Worm (Caenorhabditis elegans) whole organism, L4 larva: ENCODE data around the gene add-1.

Experiments used
- F37D6.2 ChIP-seq: sonication (generic microtip); optimal IDR thresholded peaks from 2 replicates; lab custom pipeline; 2016; ENCODE audit warnings: mild to moderate bottlenecking, missing genetic modification characterization, missing compliant biosample characterization
- T20F7.1 ChIP-seq: fragments of 200-800 bp; sonication (Bioruptor generic); optimal IDR thresholded peaks from 2 replicates; lab custom pipeline; 2018; ENCODE audit warnings: mild to moderate bottlenecking, missing genetic modification characterization, missing compliant biosample characterization
- T26A8.4 ChIP-seq: fragments of 200-800 bp; sonication (Bioruptor generic); IDR thresholded peaks from 2 replicates; pipeline ENCODE4 v1.3.6; 2022; ENCODE audit warnings: missing genetic modification characterization, missing compliant biosample characterization
- Y5F2A.4 ChIP-seq: fragments of 200-800 bp; sonication (Bioruptor generic); optimal IDR thresholded peaks from 2 replicates; lab custom pipeline; 2018; ENCODE audit warnings: mild to moderate bottlenecking, missing genetic modification characterization, missing compliant biosample characterization
- ZK337.2 ChIP-seq: fragments of 200-800 bp; sonication (Bioruptor generic); IDR thresholded peaks from 2 replicates; pipeline ENCODE4 v1.3.6; 2022; ENCODE audit warnings: missing genetic modification reagents, missing genetic modification characterization, missing compliant biosample characterization
- ZK546.5 ChIP-seq, 2 experiments: sonication (generic microtip); optimal IDR thresholded peaks; 2 replicates each; lab custom pipeline; 2017; ENCODE audit warnings: missing biosample characterization in 2 of 2, missing genetic modification characterization in 2 of 2
- ceh-28 ChIP-seq: fragments of 150-350 bp; optimal IDR thresholded peaks from 2 replicates; lab custom pipeline; 2014; ENCODE audit warnings: missing biosample characterization, missing genetic modification reagents, missing genetic modification characterization
- ceh-82 ChIP-seq: sonication (generic microtip); optimal IDR thresholded peaks from 2 replicates; lab custom pipeline; 2017; ENCODE audit warnings: missing biosample characterization, missing genetic modification characterization
- daf-16 ChIP-seq, 3 experiments: sonication (generic microtip); optimal IDR thresholded peaks; 2 replicates each; lab custom pipeline; 2016 to 2017; ENCODE audit warnings: missing genetic modification characterization in 3 of 3, missing genetic modification reagents in 3 of 3, mild to moderate bottlenecking in 2 of 3, missing compliant biosample characterization in 2 of 3, missing biosample characterization in 1 of 3, moderate library complexity in 1 of 3
- daf-19 ChIP-seq: fragments of 200-800 bp; sonication (Bioruptor generic); conservative IDR thresholded peaks from 2 replicates; pipeline ENCODE4 v1.3.6; 2022; ENCODE audit warnings: missing genetic modification characterization, missing compliant biosample characterization
- dmd-6 ChIP-seq: fragments of 200-800 bp; sonication (Bioruptor generic); IDR thresholded peaks from 2 replicates; pipeline ENCODE4 v1.3.6; 2022; ENCODE audit warnings: missing genetic modification reagents, missing genetic modification characterization, missing compliant biosample characterization
- dmd-8 ChIP-seq: fragments of 200-800 bp; sonication (Bioruptor generic); IDR thresholded peaks from 2 replicates; pipeline ENCODE4 v1.3.6; 2022; ENCODE audit warnings: missing genetic modification characterization, missing compliant biosample characterization
- dve-1 ChIP-seq: sonication (generic microtip); optimal IDR thresholded peaks from 2 replicates; lab custom pipeline; 2017; ENCODE audit warnings: antibody characterized with exemption, mild to moderate bottlenecking, missing genetic modification characterization, missing compliant biosample characterization; ENCODE audit not compliant: insufficient read depth
- fkh-10 ChIP-seq: fragments of 150-350 bp; optimal IDR thresholded peaks from 2 replicates; lab custom pipeline; 2014; ENCODE audit warnings: missing biosample characterization, missing genetic modification reagents, missing genetic modification characterization
- gei-8 ChIP-seq: fragments of 200-800 bp; sonication (Bioruptor generic); optimal IDR thresholded peaks from 2 replicates; lab custom pipeline; 2018; ENCODE audit warnings: mild to moderate bottlenecking, missing genetic modification characterization, missing compliant biosample characterization
- hlh-30 ChIP-seq: sonication (generic microtip); optimal IDR thresholded peaks from 2 replicates; lab custom pipeline; 2017; ENCODE audit warnings: antibody characterized with exemption, mild to moderate bottlenecking, missing genetic modification characterization, missing compliant biosample characterization; ENCODE audit not compliant: insufficient read depth
- hmg-1.1 ChIP-seq: fragments of 200-800 bp; sonication (Bioruptor generic); IDR thresholded peaks from 2 replicates; pipeline ENCODE4 v1.3.6; 2022; ENCODE audit warnings: missing genetic modification reagents, missing genetic modification characterization, missing compliant biosample characterization
- lim-7 ChIP-seq: fragments of 200-800 bp; sonication (Bioruptor generic); IDR thresholded peaks from 2 replicates; pipeline ENCODE4 v1.3.6; 2022; ENCODE audit warnings: missing genetic modification characterization, missing compliant biosample characterization
- lin-15B ChIP-seq: fragments of 150-350 bp; sonication (generic microtip); optimal IDR thresholded peaks from 3 replicates; lab custom pipeline; 2014; ENCODE audit warnings: missing biosample characterization, missing genetic modification characterization
- lin-39 ChIP-seq: fragments of 150-350 bp; optimal IDR thresholded peaks from 2 replicates; lab custom pipeline; 2014; ENCODE audit warnings: missing biosample characterization, missing genetic modification reagents, missing genetic modification characterization
- lsy-2 ChIP-seq, 2 experiments: fragments of 150-350 bp in 1 of 2; sonication (generic microtip) in 1 of 2; optimal IDR thresholded peaks; 2 replicates each; lab custom pipeline; 2014 to 2017; ENCODE audit warnings: missing biosample characterization in 2 of 2, missing genetic modification characterization in 2 of 2
- mdl-1 ChIP-seq, 2 experiments: fragments of 150-350 bp in 1 of 2; sonication (generic microtip) in 1 of 2; optimal IDR thresholded peaks; 2 replicates each; lab custom pipeline; 2014 to 2017; ENCODE audit warnings: missing biosample characterization in 2 of 2, missing genetic modification characterization in 2 of 2
- mdt-29 ChIP-seq: fragments of 200-800 bp; sonication (Bioruptor generic); IDR thresholded peaks from 2 replicates; pipeline ENCODE4 v1.3.6; 2022; ENCODE audit warnings: missing genetic modification reagents, missing genetic modification characterization, missing compliant biosample characterization
- mep-1 ChIP-seq: fragments of 150-350 bp; sonication (generic microtip); optimal IDR thresholded peaks from 3 replicates; lab custom pipeline; 2014; ENCODE audit warnings: missing biosample characterization, missing genetic modification characterization
- mes-2 ChIP-seq: sonication (generic microtip); optimal IDR thresholded peaks from 2 replicates; lab custom pipeline; 2016; ENCODE audit warnings: missing genotype, mild to moderate bottlenecking, missing genetic modification characterization, missing compliant biosample characterization; ENCODE audit not compliant: poor library complexity, severe bottlenecking
- nhr-25 ChIP-seq: sonication (generic microtip); optimal IDR thresholded peaks from 2 replicates; lab custom pipeline; 2017; ENCODE audit warnings: missing genetic modification characterization, mild to moderate bottlenecking, missing compliant biosample characterization, antibody characterized with exemption, moderate library complexity, borderline replicate concordance; ENCODE audit not compliant: insufficient read depth
- nhr-28 ChIP-seq: fragments of 150-350 bp; optimal IDR thresholded peaks from 2 replicates; lab custom pipeline; 2014; ENCODE audit warnings: missing biosample characterization, missing genetic modification characterization
- nhr-42 ChIP-seq: fragments of 200-800 bp; sonication (Bioruptor generic); IDR thresholded peaks from 2 replicates; pipeline ENCODE4 v1.3.6; 2022; ENCODE audit warnings: missing genetic modification characterization, missing compliant biosample characterization
- saeg-2 ChIP-seq: fragments of 200-800 bp; sonication (Bioruptor generic); IDR thresholded peaks from 2 replicates; pipeline ENCODE4 v1.3.6; 2022; ENCODE audit warnings: missing genetic modification reagents, missing genetic modification characterization, missing compliant biosample characterization
- set-16 ChIP-seq: fragments of 200-800 bp; sonication (Bioruptor generic); IDR thresholded peaks from 2 replicates; pipeline ENCODE4 v1.3.6; 2022; ENCODE audit warnings: missing genetic modification reagents, missing genetic modification characterization, missing compliant biosample characterization
- snpc-1.2 ChIP-seq: fragments of 200-800 bp; sonication (Bioruptor generic); IDR thresholded peaks from 2 replicates; pipeline ENCODE4 v1.3.6; 2022; ENCODE audit warnings: missing genetic modification reagents, missing genetic modification characterization, missing compliant biosample characterization
- spr-3 ChIP-seq: fragments of 200-800 bp; sonication (Bioruptor generic); optimal IDR thresholded peaks from 2 replicates; lab custom pipeline; 2018; ENCODE audit warnings: mild to moderate bottlenecking, missing genetic modification characterization, missing compliant biosample characterization
- unc-130 ChIP-seq: sonication (generic microtip); optimal IDR thresholded peaks from 2 replicates; lab custom pipeline; 2016; ENCODE audit warnings: missing genetic modification reagents, missing genetic modification characterization, missing compliant biosample characterization
- unc-62 ChIP-seq, 3 experiments: fragments of 150-350 bp in 1 of 3; sonication (generic microtip); optimal IDR thresholded peaks in 2 of 3; peaks in 1 of 3; 1 replicate in 1 of 3; 2 replicates in 2 of 3; lab custom pipeline; 2014 to 2017; ENCODE audit warnings: missing biosample characterization in 3 of 3, missing genetic modification characterization in 3 of 3, missing genetic modification reagents in 3 of 3, missing genotype in 1 of 3
- ztf-7 ChIP-seq: fragments of 150-350 bp; optimal IDR thresholded peaks from 2 replicates; lab custom pipeline; 2014; ENCODE audit warnings: missing biosample characterization, missing genetic modification characterization

Gene add-1

ce11 chrX:4818872-4819271 is 41.0 kb downstream of the add-1 start (continued):
- TF ChIP-seq lin-39 (tag; lab: Kevin White, UChicago) (no peak), lin-15B (tag; lab: Kevin White, UChicago) (no peak), nhr-42 (no peak), mdt-29 (GFP tag; lab: Robert Waterston, UW) (no peak), dmd-8 (no peak), ZK337.2 (no peak), nhr-28 (tag; lab: Kevin White, UChicago) (peak; percentile 67), saeg-2 (GFP tag; lab: Robert Waterston, UW) (no peak), lim-7 (GFP tag; lab: Robert Waterston, UW) (no peak), ZK546.5 (tag; optimal IDR thresholded peaks at IDR 0.05; lab: Kevin White, UChicago) (no peak), daf-16 (GFP tag; optimal IDR thresholded peaks at IDR 0.05; lab: Kevin White, UChicago) (peak in 1 of 2 experiments; percentile 46), daf-16 (tag; optimal IDR thresholded peaks at IDR 0.05; lab: Kevin White, UChicago) (peak; percentile 98), T26A8.4 (GFP tag; lab: Robert Waterston, UW) (no peak), fkh-10 (GFP tag; lab: Kevin White, UChicago) (no peak), unc-62 (GFP tag; optimal IDR thresholded peaks at IDR 0.05 in 1 of 2; lab: Kevin White, UChicago) (no peak), unc-62 (tag; optimal IDR thresholded peaks at IDR 0.05; lab: Kevin White, UChicago) (no peak), daf-19 (GFP tag; lab: Robert Waterston, UW) (no peak), gei-8 (GFP tag; lab: Kevin White, UChicago) (no peak), dve-1 (tag; lab: Kevin White, UChicago) (peak; percentile 70), snpc-1.2 (GFP tag; lab: Robert Waterston, UW) (no peak), ceh-28 (tag; lab: Kevin White, UChicago) (no peak), unc-130 (no peak), F37D6.2 (no peak)

DNA sequence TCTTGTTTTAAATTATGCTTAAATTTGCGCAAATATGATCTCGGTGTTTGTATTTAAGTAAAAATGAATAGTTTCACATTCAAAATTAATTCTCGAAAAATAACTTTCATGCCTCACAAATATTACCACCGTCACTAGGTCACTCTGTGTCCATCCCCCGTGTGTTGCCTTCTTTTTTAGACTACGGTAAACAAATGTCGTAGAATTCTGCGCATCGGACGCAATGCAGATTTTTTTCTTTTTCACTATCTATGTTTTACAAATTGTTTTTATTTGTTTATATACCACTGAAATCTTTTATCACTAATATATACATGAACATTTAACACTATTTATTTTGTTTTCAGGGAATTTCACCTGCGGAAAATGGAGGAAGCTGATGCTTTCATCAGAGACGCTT is 41.6 kb downstream of the add-1 start, which contains the start of gene R08E3.3:
Gene R08E3.3 (plus strand): TSS at position 342 of the 400 bp plus-strand sequence.
- 0 out of 2 replicates have a peak, but pooled peaks have one; percentile 30 for TF ChIP-seq hmg-1.1 (GFP tag; lab: Robert Waterston, UW)
- TF ChIP-seq nhr-42 = no peak
- peak; percentile 33 for TF ChIP-seq hlh-30 (tag; lab: Kevin White, UChicago)
- TF ChIP-seq dve-1 (tag; lab: Kevin White, UChicago) = peak; percentile 56
- no peak for TF ChIP-seq ceh-82 (tag; lab: Kevin White, UChicago)
- TF ChIP-seq lin-15B (tag; lab: Kevin White, UChicago) = no peak
- TF ChIP-seq lsy-2 (tag; optimal IDR thresholded peaks at IDR 0.05; lab: Kevin White, UChicago) = peak; percentile 72 to 98
- no peak for TF ChIP-seq daf-16 (GFP tag; optimal IDR thresholded peaks at IDR 0.05; lab: Kevin White, UChicago)
- peak; percentile 85 for TF ChIP-seq daf-16 (tag; optimal IDR thresholded peaks at IDR 0.05; lab: Kevin White, UChicago)
- peak; percentile 39 for TF ChIP-seq mep-1 (tag; lab: Kevin White, UChicago)
- TF ChIP-seq dmd-6 (GFP tag; lab: Robert Waterston, UW) = no peak
- peak; percentile 26 for TF ChIP-seq nhr-28 (tag; lab: Kevin White, UChicago)
- no peak for TF ChIP-seq Y5F2A.4 (GFP tag; lab: Kevin White, UChicago)
- no peak for TF ChIP-seq T20F7.1 (GFP tag; lab: Kevin White, UChicago)
- peak; percentile 24 for TF ChIP-seq mes-2 (tag; lab: Kevin White, UChicago)
- TF ChIP-seq spr-3 (GFP tag; lab: Kevin White, UChicago) = no peak

DNA sequence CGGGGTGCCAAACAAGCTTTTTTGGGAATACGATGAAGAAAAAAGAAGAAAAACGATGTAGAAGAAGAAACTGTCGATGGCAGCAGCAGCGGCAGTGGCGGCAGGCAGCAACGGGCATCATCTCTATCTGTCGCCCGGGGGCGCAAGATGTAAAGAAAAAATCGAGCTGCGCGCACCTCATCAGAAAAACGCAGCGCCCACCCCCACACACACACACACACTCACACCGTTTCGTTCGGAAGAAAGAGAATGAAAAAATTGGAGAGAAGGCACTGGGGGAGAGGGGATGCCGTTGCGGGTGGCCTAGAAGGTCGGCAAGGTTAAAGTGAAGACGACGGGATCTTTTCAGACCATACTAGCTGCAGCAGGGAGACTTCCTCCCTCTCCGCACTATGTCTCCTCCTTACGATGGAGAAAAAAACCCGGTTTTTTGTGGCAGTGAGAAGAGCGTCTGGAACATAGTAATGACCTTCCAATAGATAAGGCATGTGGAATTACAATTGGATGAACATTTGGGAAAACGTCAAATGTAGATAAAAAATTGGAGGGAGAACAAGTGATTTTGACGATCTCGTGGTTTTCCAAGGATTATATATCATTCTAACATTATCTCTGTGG is 46.6 kb downstream of the add-1 start:
- TF ChIP-seq set-16 (GFP tag; lab: Robert Waterston, UW) = peak; percentile 63; the same call in 1 of the 2 replicates
- TF ChIP-seq nhr-25 (tag; lab: Kevin White, UChicago) = peak; percentile 12
- peak; percentile 17 for TF ChIP-seq mep-1 (tag; lab: Kevin White, UChicago)
- no peak for TF ChIP-seq mdl-1 (tag; optimal IDR thresholded peaks at IDR 0.05; lab: Kevin White, UChicago)
- TF ChIP-seq ztf-7 = no peak
